Fruit fly (Drosophila melanogaster) whole organism, adult: ENCODE measurements around the gene Brms1.

Experiments
- CG12768 ChIP-seq: fragments of 200-800 bp; sonication (Bioruptor generic); optimal IDR thresholded peaks from 2 replicates; lab custom pipeline; 2017; ENCODE audit warnings: missing biosample characterization, missing genetic modification characterization, mild to moderate bottlenecking, moderate library complexity, missing genetic modification reagents
- CG14711 ChIP-seq: fragments of 200-800 bp; sonication (Bioruptor generic); optimal IDR thresholded peaks from 2 replicates; lab custom pipeline; 2018; ENCODE audit warnings: missing biosample characterization, mild to moderate bottlenecking, missing genetic modification characterization, moderate library complexity
- CG1620 ChIP-seq: fragments of 200-800 bp; sonication (Bioruptor generic); optimal IDR thresholded peaks from 2 replicates; lab custom pipeline; 2016; ENCODE audit warnings: missing biosample characterization, missing genetic modification characterization
- CG33017 ChIP-seq: fragments of 200-800 bp; sonication (Bioruptor generic); optimal IDR thresholded peaks from 2 replicates; lab custom pipeline; 2018; ENCODE audit warnings: missing biosample characterization, mild to moderate bottlenecking, missing genetic modification characterization, moderate library complexity
- CG5204 ChIP-seq: fragments of 200-800 bp; sonication (Bioruptor generic); optimal IDR thresholded peaks from 2 replicates; lab custom pipeline; 2016; ENCODE audit warnings: missing biosample characterization, missing genetic modification characterization
- CG7045 ChIP-seq: fragments of 200-800 bp; sonication (Bioruptor generic); optimal IDR thresholded peaks from 2 replicates; lab custom pipeline; 2017; ENCODE audit warnings: missing biosample characterization, mild to moderate bottlenecking, missing genetic modification characterization
- CG7101 ChIP-seq: fragments of 200-800 bp; sonication (Bioruptor generic); optimal IDR thresholded peaks from 2 replicates; lab custom pipeline; 2018; ENCODE audit warnings: missing biosample characterization, mild to moderate bottlenecking, missing genetic modification characterization, moderate library complexity
- Hr96 ChIP-seq: fragments of 200-800 bp; sonication (Bioruptor generic); optimal IDR thresholded peaks from 2 replicates; lab custom pipeline; 2016; ENCODE audit warnings: missing biosample characterization, missing genetic modification characterization
- bab1 ChIP-seq: fragments of 200-800 bp; sonication (Bioruptor generic); optimal IDR thresholded peaks from 3 replicates; lab custom pipeline; 2019; ENCODE audit warnings: missing biosample characterization, mild to moderate bottlenecking, missing genetic modification characterization, moderate library complexity
- kay ChIP-seq: fragments of 200-800 bp; sonication (Bioruptor generic); peaks from one replicate; lab custom pipeline; 2016; ENCODE audit warnings: missing biosample characterization, missing genetic modification characterization, borderline replicate concordance
- pad ChIP-seq: fragments of 200-800 bp; sonication (Bioruptor generic); optimal IDR thresholded peaks from 3 replicates; lab custom pipeline; 2017; ENCODE audit warnings: missing biosample characterization, missing genetic modification characterization, mild to moderate bottlenecking, moderate library complexity, missing genetic modification reagents
- toe ChIP-seq: fragments of 200-800 bp; sonication (Bioruptor generic); optimal IDR thresholded peaks from 2 replicates; lab custom pipeline; 2016; ENCODE audit warnings: missing biosample characterization, missing genetic modification characterization

DNA sequence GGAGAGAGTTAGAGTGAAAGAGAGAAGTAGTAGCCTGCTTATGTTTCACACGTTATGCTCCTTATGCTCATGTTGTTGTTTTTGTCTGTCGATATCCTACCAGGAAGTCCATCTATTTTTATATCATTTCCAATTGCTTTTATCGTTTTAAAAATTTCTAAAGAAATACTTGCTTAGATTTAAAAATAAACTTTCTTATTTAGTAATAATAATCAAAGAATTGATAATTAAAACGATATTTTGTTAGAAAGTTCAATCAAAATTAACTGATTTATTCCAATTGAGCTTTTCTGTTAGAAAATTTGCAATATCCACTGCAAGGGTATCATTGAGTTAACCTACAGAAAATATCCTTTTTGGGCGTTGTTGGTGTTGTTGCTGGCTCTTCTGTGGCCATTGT, 39.6 kb downstream of the Brms1 start:
- TF ChIP-seq CG33017 (tag; lab: Kevin White, UChicago) = no peak
- no peak for TF ChIP-seq toe (GFP tag; lab: Kevin White, UChicago)
- TF ChIP-seq CG14711 = no peak
- TF ChIP-seq bab1 (GFP tag; lab: Kevin White, UChicago) = no peak
- no peak for TF ChIP-seq CG7045 (GFP tag; lab: Kevin White, UChicago)
- no peak for TF ChIP-seq kay
- TF ChIP-seq Hr96 (GFP tag; lab: Kevin White, UChicago) = no peak
- no peak for TF ChIP-seq CG5204 (GFP tag; lab: Kevin White, UChicago)
- no peak for TF ChIP-seq CG7101 (tag; lab: Kevin White, UChicago)
- TF ChIP-seq pad = no peak
- TF ChIP-seq CG1620 (GFP tag; lab: Kevin White, UChicago) = no peak
- no peak for TF ChIP-seq CG12768
